Fruit fly (Drosophila melanogaster) whole organism, embryonic: Measurements from ENCODE around the gene Gmppb.

Source experiments
- CG10654 ChIP-seq: fragments of 200-800 bp; sonication (Bioruptor generic); optimal IDR thresholded peaks from 2 replicates; lab custom pipeline; 2016; ENCODE audit warnings: missing biosample characterization, missing genetic modification characterization
- CG16863 ChIP-seq: fragments of 200-800 bp; sonication (Bioruptor generic); optimal IDR thresholded peaks from 3 replicates; lab custom pipeline; 2016; ENCODE audit warnings: missing biosample characterization, missing genetic modification characterization
- CG1792 ChIP-seq: fragments of 200-800 bp; sonication (Bioruptor generic); optimal IDR thresholded peaks from 2 replicates; lab custom pipeline; 2016; ENCODE audit warnings: missing biosample characterization, missing genetic modification characterization
- CG1832 ChIP-seq: fragments of 200-800 bp; sonication (Bioruptor generic); optimal IDR thresholded peaks from 2 replicates; lab custom pipeline; 2017; ENCODE audit warnings: missing biosample characterization, mild to moderate bottlenecking, missing genetic modification characterization, inconsistent platforms
- CG18476 ChIP-seq: fragments of 200-800 bp; sonication (Bioruptor generic); optimal IDR thresholded peaks from 2 replicates; lab custom pipeline; 2016; ENCODE audit warnings: missing biosample characterization, mild to moderate bottlenecking, missing genetic modification characterization
- CG2120 ChIP-seq: fragments of 200-800 bp; sonication (Bioruptor generic); optimal IDR thresholded peaks from 3 replicates; lab custom pipeline; 2016; ENCODE audit warnings: missing biosample characterization, missing genetic modification characterization
- CG32772 ChIP-seq: fragments of 200-800 bp; sonication (Bioruptor generic); IDR thresholded peaks from 2 replicates; pipeline ENCODE4 v1.3.6; 2022; ENCODE audit warnings: missing biosample characterization, missing genetic modification characterization
- CG3407 ChIP-seq: fragments of 200-800 bp; sonication (Bioruptor generic); optimal IDR thresholded peaks from 2 replicates; lab custom pipeline; 2018; ENCODE audit warnings: missing biosample characterization, mild to moderate bottlenecking, missing genetic modification characterization
- CG3847 ChIP-seq: fragments of 200-800 bp; sonication (Bioruptor generic); IDR thresholded peaks from 2 replicates; pipeline ENCODE4 v1.3.6; 2022; ENCODE audit warnings: missing biosample characterization, missing genetic modification characterization
- CG4424 ChIP-seq: fragments of 200-800 bp; sonication (Bioruptor generic); optimal IDR thresholded peaks from 3 replicates; lab custom pipeline; 2016; ENCODE audit warnings: missing biosample characterization, missing genetic modification characterization
- CG6689 ChIP-seq: fragments of 200-800 bp; sonication (Bioruptor generic); IDR thresholded peaks from 2 replicates; pipeline ENCODE4 v1.3.6; 2022; ENCODE audit warnings: missing biosample characterization, missing genetic modification characterization
- CG7928 ChIP-seq: fragments of 200-800 bp; sonication (Bioruptor generic); optimal IDR thresholded peaks from 2 replicates; lab custom pipeline; 2017; ENCODE audit warnings: missing biosample characterization, mild to moderate bottlenecking, missing genetic modification characterization
- CG7963 ChIP-seq: fragments of 200-800 bp; sonication (Bioruptor generic); IDR thresholded peaks from 3 replicates; pipeline ENCODE4 v1.3.6; 2022; ENCODE audit warnings: missing biosample characterization, missing genetic modification characterization; ENCODE audit not compliant: partially characterized antibody
- Deaf1 ChIP-seq: fragments of 200-800 bp; optimal IDR thresholded peaks from 3 replicates; lab custom pipeline; 2019; ENCODE audit warnings: missing biosample characterization, mild to moderate bottlenecking, missing genetic modification characterization, moderate library complexity
- Eip74EF ChIP-seq, 2 experiments: fragments of 200-800 bp in 1 of 2; fragments of >200 bp in 1 of 2; sonication (Bioruptor generic) in 1 of 2; optimal IDR thresholded peaks; 2 replicates each; lab custom pipeline; 2017 to 2019; ENCODE audit warnings: missing biosample characterization in 2 of 2, missing genetic modification characterization in 2 of 2, mild to moderate bottlenecking in 1 of 2, moderate library complexity in 1 of 2
- HLH3B ChIP-seq: fragments of 200-800 bp; sonication (Bioruptor generic); IDR thresholded peaks from 2 replicates; pipeline ENCODE4 v1.3.6; 2022; ENCODE audit warnings: missing biosample characterization, missing genetic modification characterization
- Hey ChIP-seq: fragments of 200-800 bp; sonication (Bioruptor generic); optimal IDR thresholded peaks from 3 replicates; lab custom pipeline; 2018; ENCODE audit warnings: missing biosample characterization, mild to moderate bottlenecking, missing genetic modification characterization
- MBD-R2 ChIP-seq: fragments of 200-800 bp; sonication (Bioruptor generic); IDR thresholded peaks from 2 replicates; pipeline ENCODE4 v1.3.6; 2022; ENCODE audit warnings: missing biosample characterization, missing genetic modification characterization
- MTF-1 ChIP-seq: fragments of 200-800 bp; sonication (Bioruptor generic); optimal IDR thresholded peaks from 2 replicates; lab custom pipeline; 2018; ENCODE audit warnings: missing biosample characterization, mild to moderate bottlenecking, missing genetic modification characterization, borderline replicate concordance
- Nf-YA ChIP-seq: fragments of 200-800 bp; sonication (Bioruptor generic); IDR thresholded peaks from 2 replicates; pipeline ENCODE4 v1.3.6; 2022; ENCODE audit warnings: missing biosample characterization, missing genetic modification characterization
- Oli ChIP-seq: fragments of 200-800 bp; sonication (Bioruptor generic); optimal IDR thresholded peaks from 2 replicates; lab custom pipeline; 2018; ENCODE audit warnings: missing biosample characterization, mild to moderate bottlenecking, missing genetic modification characterization, moderate library complexity
- Side ChIP-seq: fragments of 200-800 bp; sonication (Bioruptor generic); optimal IDR thresholded peaks from 2 replicates; lab custom pipeline; 2016; ENCODE audit warnings: missing biosample characterization, missing genetic modification characterization
- Stat92E ChIP-seq, 3 experiments: fragments of >200 bp in 2 of 3; fragments of 200-800 bp in 1 of 3; sonication (Bioruptor generic) in 1 of 3; optimal IDR thresholded peaks; 2 replicates each; lab custom pipeline; 2017 to 2019; ENCODE audit warnings: missing biosample characterization in 3 of 3, missing genetic modification characterization in 3 of 3, mild to moderate bottlenecking in 1 of 3, moderate library complexity in 1 of 3
- Trl ChIP-seq, 3 experiments: fragments of >200 bp in 2 of 3; fragments of 200-800 bp in 1 of 3; sonication (Bioruptor generic) in 1 of 3; optimal IDR thresholded peaks; 2 replicates in 1 of 3; 3 replicates in 2 of 3; lab custom pipeline; 2016 to 2017; ENCODE audit warnings: missing biosample characterization in 1 of 3, missing genetic modification characterization in 1 of 3
- Usf ChIP-seq: fragments of 200-800 bp; sonication (Bioruptor generic); optimal IDR thresholded peaks from 2 replicates; lab custom pipeline; 2017; ENCODE audit warnings: missing genotype, missing biosample characterization, missing genetic modification characterization
- ac ChIP-seq: fragments of 200-800 bp; sonication (Bioruptor generic); optimal IDR thresholded peaks from 3 replicates; lab custom pipeline; 2017; ENCODE audit warnings: missing biosample characterization, mild to moderate bottlenecking, missing genetic modification characterization
- ara ChIP-seq: fragments of 200-800 bp; sonication (Bioruptor generic); IDR thresholded peaks from 2 replicates; pipeline ENCODE4 v1.3.6; 2022; ENCODE audit warnings: missing biosample characterization, missing genetic modification characterization
- bowl ChIP-seq: fragments of 200-800 bp; sonication (Bioruptor generic); IDR thresholded peaks from 2 replicates; pipeline ENCODE4 v1.3.6; 2022; ENCODE audit warnings: missing biosample characterization, missing genetic modification characterization
- br ChIP-seq: fragments of >200 bp; optimal IDR thresholded peaks from 2 replicates; lab custom pipeline; 2017
- dpn ChIP-seq, 2 experiments: fragments of 200-800 bp; sonication (Bioruptor generic); optimal IDR thresholded peaks; 3 replicates each; lab custom pipeline; 2016; ENCODE audit warnings: missing biosample characterization in 2 of 2, missing genetic modification characterization in 2 of 2
- exex ChIP-seq: fragments of 200-800 bp; sonication (Bioruptor generic); optimal IDR thresholded peaks from 4 replicates; lab custom pipeline; 2018; ENCODE audit warnings: missing biosample characterization, mild to moderate bottlenecking, missing genetic modification characterization, moderate library complexity
- fd3F ChIP-seq: fragments of 200-800 bp; sonication (Bioruptor generic); optimal IDR thresholded peaks from 2 replicates; lab custom pipeline; 2018; ENCODE audit warnings: missing biosample characterization, mild to moderate bottlenecking, missing genetic modification characterization, moderate library complexity
- gcm ChIP-seq: fragments of 200-800 bp; sonication (Bioruptor generic); optimal IDR thresholded peaks from 2 replicates; lab custom pipeline; 2019; ENCODE audit warnings: missing biosample characterization, mild to moderate bottlenecking, missing genetic modification characterization, moderate library complexity
- gem ChIP-seq: fragments of 200-800 bp; sonication (Bioruptor generic); optimal IDR thresholded peaks from 2 replicates; lab custom pipeline; 2019; ENCODE audit warnings: missing biosample characterization, mild to moderate bottlenecking, missing genetic modification characterization, moderate library complexity
- grau ChIP-seq: fragments of 200-800 bp; optimal IDR thresholded peaks from 3 replicates; lab custom pipeline; 2019; ENCODE audit warnings: missing biosample characterization, mild to moderate bottlenecking, missing genetic modification characterization, moderate library complexity
- gt ChIP-seq: fragments of 200-800 bp; sonication (Bioruptor generic); IDR thresholded peaks from 2 replicates; pipeline ENCODE4 v1.3.6; 2022; ENCODE audit warnings: missing biosample characterization, missing genetic modification characterization
- h ChIP-seq: fragments of >200 bp; optimal IDR thresholded peaks from 2 replicates; lab custom pipeline; 2017
- ham ChIP-seq: fragments of 200-800 bp; sonication (Bioruptor generic); IDR thresholded peaks from 2 replicates; pipeline ENCODE4 v1.3.6; 2022; ENCODE audit warnings: missing biosample characterization, missing genetic modification characterization
- her ChIP-seq: fragments of 200-800 bp; sonication (Bioruptor generic); optimal IDR thresholded peaks from 2 replicates; lab custom pipeline; 2016; ENCODE audit warnings: missing biosample characterization, missing genetic modification characterization
- hth ChIP-seq: fragments of >200 bp; optimal IDR thresholded peaks from 2 replicates; lab custom pipeline; 2017; ENCODE audit warnings: inconsistent platforms
- kah ChIP-seq: fragments of 200-800 bp; sonication (Bioruptor generic); optimal IDR thresholded peaks from 2 replicates; lab custom pipeline; 2018; ENCODE audit warnings: missing biosample characterization, mild to moderate bottlenecking, missing genetic modification characterization
- knrl ChIP-seq: fragments of 200-800 bp; sonication (Bioruptor generic); IDR thresholded peaks from 3 replicates; pipeline ENCODE4 v1.3.6; 2022; ENCODE audit warnings: missing biosample characterization, missing genetic modification characterization; ENCODE audit not compliant: partially characterized antibody
- lab ChIP-seq: fragments of 200-800 bp; sonication (Bioruptor generic); optimal IDR thresholded peaks from 3 replicates; lab custom pipeline; 2017; ENCODE audit warnings: missing biosample characterization, missing genetic modification characterization, mild to moderate bottlenecking, moderate library complexity, missing genetic modification reagents
- mam ChIP-seq: fragments of 200-800 bp; sonication (Bioruptor generic); optimal IDR thresholded peaks from 3 replicates; lab custom pipeline; 2016; ENCODE audit warnings: missing biosample characterization, missing genetic modification characterization
- ranshi ChIP-seq: fragments of 200-800 bp; sonication (Bioruptor generic); IDR thresholded peaks from 2 replicates; pipeline ENCODE4 v1.3.6; 2022; ENCODE audit warnings: missing biosample characterization, missing genetic modification characterization
- rib ChIP-seq: fragments of 200-800 bp; sonication (Bioruptor generic); IDR thresholded peaks from 2 replicates; pipeline ENCODE4 v1.3.6; 2022; ENCODE audit warnings: missing biosample characterization, missing genetic modification characterization
- row ChIP-seq: fragments of 200-800 bp; sonication (Bioruptor generic); IDR thresholded peaks from 3 replicates; pipeline ENCODE4 v1.3.6; 2022; ENCODE audit warnings: missing biosample characterization, missing genetic modification characterization
- sens ChIP-seq: fragments of 200-800 bp; sonication (Bioruptor generic); peaks from one replicate; lab custom pipeline; 2016; ENCODE audit warnings: missing biosample characterization, missing genetic modification characterization
- stc ChIP-seq: fragments of 200-800 bp; sonication (Bioruptor generic); IDR thresholded peaks from 2 replicates; pipeline ENCODE4 v1.3.6; 2022; ENCODE audit warnings: missing biosample characterization, missing genetic modification characterization
- tll ChIP-seq, 2 experiments: fragments of 200-800 bp in 1 of 2; fragments of >200 bp in 1 of 2; sonication (Bioruptor generic) in 1 of 2; optimal IDR thresholded peaks; 2 replicates each; lab custom pipeline; 2017 to 2019; ENCODE audit warnings: missing biosample characterization in 2 of 2, missing genetic modification characterization in 2 of 2, mild to moderate bottlenecking in 1 of 2, moderate library complexity in 1 of 2
- twi ChIP-seq: fragments of 200-800 bp; optimal IDR thresholded peaks from 2 replicates; lab custom pipeline; 2019; ENCODE audit warnings: missing biosample characterization, mild to moderate bottlenecking, missing genetic modification characterization, moderate library complexity

Gmppb gene

DNA sequence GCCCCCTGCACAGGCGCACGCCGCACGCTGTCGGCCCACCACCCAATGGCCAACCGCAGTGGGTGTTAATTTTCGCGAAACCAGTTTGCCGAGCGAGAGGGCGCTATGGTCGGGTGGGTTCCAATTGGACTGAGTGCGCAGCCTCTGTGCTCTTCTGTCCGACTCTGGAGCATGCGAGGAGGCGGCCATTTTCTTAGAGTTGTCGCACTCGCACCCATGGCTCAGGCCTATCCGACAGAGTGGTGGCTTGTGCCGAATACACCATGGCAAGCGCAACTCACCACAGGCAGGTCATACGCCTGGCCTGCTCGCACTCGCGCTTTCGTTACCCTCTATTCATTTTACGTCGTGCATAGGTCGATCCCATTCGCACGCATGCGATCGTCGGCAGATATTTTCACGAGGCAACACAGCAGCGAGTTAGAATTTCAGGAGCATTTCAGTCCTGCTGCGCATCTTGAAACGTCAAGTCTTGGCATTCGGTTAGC, 41.2 kb downstream of the Gmppb start, which contains the start of gene opa (continued):
- TF ChIP-seq bowl (GFP tag; lab: Robert Waterston, UW) = no peak
- no peak for TF ChIP-seq Side (GFP tag; lab: Kevin White, UChicago)
- peak; percentile 75 for TF ChIP-seq rib (GFP tag; lab: Robert Waterston, UW)
- TF ChIP-seq CG3847 (GFP tag; lab: Robert Waterston, UW) = no peak
- no peak for TF ChIP-seq Usf (GFP tag; lab: Kevin White, UChicago)
- no peak for TF ChIP-seq lab (GFP tag; lab: Kevin White, UChicago)
- TF ChIP-seq row (GFP tag; lab: Robert Waterston, UW) = no peak
- TF ChIP-seq grau (tag; lab: Kevin White, UChicago) = no peak
- peak in 1 of 3 experiments; percentile 56 for TF ChIP-seq Stat92E (GFP tag; optimal IDR thresholded peaks at IDR 0.05; lab: Kevin White, UChicago)
- no peak for TF ChIP-seq hth (lab: Kevin White, UChicago)
- no peak for TF ChIP-seq mam (GFP tag; lab: Kevin White, UChicago)
- TF ChIP-seq MBD-R2 = no peak
- no peak for TF ChIP-seq MTF-1 (GFP tag; lab: Kevin White, UChicago)
- no peak for TF ChIP-seq exex (tag; lab: Kevin White, UChicago)
- no peak for TF ChIP-seq br
- TF ChIP-seq twi = peak; percentile 29
- no peak; the same call in 2 of the 3 replicates for TF ChIP-seq knrl (GFP tag; lab: Robert Waterston, UW)
- no peak for TF ChIP-seq CG2120 (GFP tag; lab: Kevin White, UChicago)
- TF ChIP-seq CG7963 = 0 out of 3 replicates have a peak, but pooled peaks have one; percentile 18
- TF ChIP-seq Eip74EF (GFP tag; optimal IDR thresholded peaks at IDR 0.05; lab: Kevin White, UChicago) = no peak
- TF ChIP-seq CG32772 (GFP tag; lab: Robert Waterston, UW) = no peak
- TF ChIP-seq sens = peak; percentile 26
- no peak for TF ChIP-seq dpn (GFP tag; optimal IDR thresholded peaks at IDR 0.05; lab: Kevin White, UChicago)
- TF ChIP-seq CG4424 (GFP tag; lab: Kevin White, UChicago) = no peak
- no peak for TF ChIP-seq CG1792
- peak; percentile 7; the same call in 1 of the 2 replicates for TF ChIP-seq stc (GFP tag; lab: Robert Waterston, UW)
- peak; percentile 89 for TF ChIP-seq Deaf1
- TF ChIP-seq ranshi (GFP tag; lab: Robert Waterston, UW) = peak; percentile 32; the same call in 1 of the 2 replicates
- peak; percentile 100 for TF ChIP-seq Nf-YA (GFP tag; lab: Robert Waterston, UW)
- TF ChIP-seq fd3F (GFP tag; lab: Kevin White, UChicago) = no peak
- no peak for TF ChIP-seq her (GFP tag; lab: Kevin White, UChicago)
- TF ChIP-seq tll (GFP tag; optimal IDR thresholded peaks at IDR 0.05; lab: Kevin White, UChicago) = peak; percentile 43 to 75
- no peak for TF ChIP-seq h
- no peak for TF ChIP-seq HLH3B (GFP tag; lab: Robert Waterston, UW)
- no peak for TF ChIP-seq gem
- no peak for TF ChIP-seq CG16863 (GFP tag; lab: Kevin White, UChicago)
- no peak for TF ChIP-seq CG6689
- peak; percentile 6 for TF ChIP-seq ac
- TF ChIP-seq kah = no peak
- peak; percentile 48 for TF ChIP-seq gcm (GFP tag; lab: Kevin White, UChicago)
- TF ChIP-seq gt (GFP tag; lab: Robert Waterston, UW) = no peak
- no peak for TF ChIP-seq Oli (tag; lab: Kevin White, UChicago)
- TF ChIP-seq CG3407 (GFP tag; lab: Kevin White, UChicago) = no peak
- TF ChIP-seq CG18476 (GFP tag; lab: Kevin White, UChicago) = no peak
- peak; percentile 100 for TF ChIP-seq CG1832
- no peak for TF ChIP-seq ara
- no peak for TF ChIP-seq ham (GFP tag; lab: Robert Waterston, UW)
- TF ChIP-seq Trl (optimal IDR thresholded peaks at IDR 0.05; lab: Kevin White, UChicago) = no peak
- no peak for TF ChIP-seq Trl (GFP tag; optimal IDR thresholded peaks at IDR 0.05; lab: Kevin White, UChicago)
- no peak for TF ChIP-seq CG7928 (GFP tag; lab: Kevin White, UChicago)
- TF ChIP-seq CG10654 (GFP tag; lab: Kevin White, UChicago) = no peak
- TF ChIP-seq Hey (tag; lab: Kevin White, UChicago) = no peak
